Worm (Caenorhabditis elegans) whole organism, L2 larva: ENCODE measurements around the gene sre-5.

Source experiments
- C34F6.9 ChIP-seq: fragments of 150-350 bp; optimal IDR thresholded peaks from 2 replicates; lab custom pipeline; 2014; ENCODE audit warnings: missing biosample characterization, missing genetic modification characterization
- F13H6.1 ChIP-seq: sonication (generic microtip); optimal IDR thresholded peaks from 2 replicates; lab custom pipeline; 2016; ENCODE audit warnings: missing genetic modification characterization, missing compliant biosample characterization
- R02D3.7 ChIP-seq: fragments of 150-350 bp; optimal IDR thresholded peaks from 2 replicates; lab custom pipeline; 2014; ENCODE audit warnings: missing biosample characterization, missing genetic modification characterization
- Y55F3AM.14 ChIP-seq: fragments of 200-800 bp; sonication (Bioruptor generic); optimal IDR thresholded peaks from 2 replicates; lab custom pipeline; 2018; ENCODE audit warnings: mild to moderate bottlenecking, missing genetic modification characterization, missing compliant biosample characterization
- ZK546.5 ChIP-seq: sonication (generic microtip); optimal IDR thresholded peaks from 2 replicates; lab custom pipeline; 2017; ENCODE audit warnings: missing biosample characterization, missing genetic modification characterization
- aly-2 ChIP-seq: fragments of 150-350 bp; optimal IDR thresholded peaks from 2 replicates; lab custom pipeline; 2014; ENCODE audit warnings: missing biosample characterization, missing genetic modification characterization
- blmp-1 ChIP-seq: sonication (generic microtip); optimal IDR thresholded peaks from 2 replicates; lab custom pipeline; 2017; ENCODE audit warnings: missing genetic modification characterization, mild to moderate bottlenecking, missing compliant biosample characterization, antibody characterized with exemption, moderate library complexity; ENCODE audit not compliant: insufficient read depth
- dmd-4 ChIP-seq: sonication (generic microtip); optimal IDR thresholded peaks from 2 replicates; lab custom pipeline; 2017; ENCODE audit warnings: missing biosample characterization, missing genetic modification characterization
- elt-1 ChIP-seq: fragments of 150-350 bp; optimal IDR thresholded peaks from 2 replicates; lab custom pipeline; 2014; ENCODE audit warnings: missing biosample characterization, missing genetic modification characterization
- lin-13 ChIP-seq: fragments of 150-350 bp; optimal IDR thresholded peaks from 2 replicates; lab custom pipeline; 2014; ENCODE audit warnings: missing biosample characterization, missing genetic modification reagents, missing genetic modification characterization
- lin-39 ChIP-seq: fragments of 150-350 bp; optimal IDR thresholded peaks from 2 replicates; lab custom pipeline; 2014; ENCODE audit warnings: missing biosample characterization, missing genetic modification reagents, missing genetic modification characterization
- lsy-2 ChIP-seq, 2 experiments: fragments of 150-350 bp in 1 of 2; sonication (generic microtip) in 1 of 2; optimal IDR thresholded peaks; 2 replicates each; lab custom pipeline; 2014 to 2017; ENCODE audit warnings: missing biosample characterization in 2 of 2, missing genetic modification characterization in 2 of 2
- mab-5 ChIP-seq: fragments of 150-350 bp; optimal IDR thresholded peaks from 2 replicates; lab custom pipeline; 2014; ENCODE audit warnings: missing biosample characterization, missing genetic modification characterization
- mdl-1 ChIP-seq, 2 experiments: fragments of 150-350 bp in 1 of 2; sonication (generic microtip) in 1 of 2; optimal IDR thresholded peaks; 2 replicates each; lab custom pipeline; 2017; ENCODE audit warnings: missing biosample characterization in 2 of 2, missing genetic modification characterization in 2 of 2
- nhr-10 ChIP-seq: sonication (generic microtip); optimal IDR thresholded peaks from 2 replicates; lab custom pipeline; 2017; ENCODE audit warnings: missing biosample characterization, missing genetic modification characterization
- nhr-11 ChIP-seq: fragments of 150-350 bp; optimal IDR thresholded peaks from 2 replicates; lab custom pipeline; 2014; ENCODE audit warnings: missing biosample characterization, missing genetic modification characterization
- nhr-129 ChIP-seq: fragments of 150-350 bp; optimal IDR thresholded peaks from 2 replicates; lab custom pipeline; 2014; ENCODE audit warnings: missing biosample characterization, missing genetic modification characterization
- nhr-21 ChIP-seq: fragments of 150-350 bp; optimal IDR thresholded peaks from 2 replicates; lab custom pipeline; 2014; ENCODE audit warnings: missing biosample characterization, missing genetic modification characterization
- nhr-237 ChIP-seq: fragments of 150-350 bp; optimal IDR thresholded peaks from 2 replicates; lab custom pipeline; 2014; ENCODE audit warnings: missing biosample characterization, missing genetic modification characterization
- nhr-25 ChIP-seq: fragments of 150-350 bp; sonication (generic microtip); optimal IDR thresholded peaks from 3 replicates; lab custom pipeline; 2014; ENCODE audit warnings: missing biosample characterization, missing genetic modification characterization
- nhr-6 ChIP-seq: fragments of 150-350 bp; optimal IDR thresholded peaks from 2 replicates; lab custom pipeline; 2014; ENCODE audit warnings: missing biosample characterization, missing genetic modification characterization
- nhr-77 ChIP-seq: fragments of 150-350 bp; optimal IDR thresholded peaks from 2 replicates; lab custom pipeline; 2014; ENCODE audit warnings: missing biosample characterization, missing genetic modification characterization
- skn-1 ChIP-seq: sonication (generic microtip); optimal IDR thresholded peaks from 2 replicates; lab custom pipeline; 2017; ENCODE audit warnings: missing biosample characterization, missing genetic modification characterization
- sma-9 ChIP-seq, 2 experiments: fragments of 150-350 bp in 1 of 2; sonication (generic microtip) in 1 of 2; optimal IDR thresholded peaks; 2 replicates each; lab custom pipeline; 2014 to 2016; ENCODE audit warnings: missing genetic modification characterization in 2 of 2, mild to moderate bottlenecking in 1 of 2, missing biosample characterization in 1 of 2, missing compliant biosample characterization in 1 of 2, missing genetic modification reagents in 1 of 2, moderate library complexity in 1 of 2
- unc-39 ChIP-seq: fragments of 150-350 bp; optimal IDR thresholded peaks from 2 replicates; lab custom pipeline; 2014; ENCODE audit warnings: missing biosample characterization, missing genetic modification characterization
- unc-55 ChIP-seq: fragments of 150-350 bp; sonication (generic microtip); optimal IDR thresholded peaks from 3 replicates; lab custom pipeline; 2014; ENCODE audit warnings: missing biosample characterization, missing genetic modification reagents, missing genetic modification characterization
- unc-62 ChIP-seq: fragments of 150-350 bp; optimal IDR thresholded peaks from 2 replicates; lab custom pipeline; 2014; ENCODE audit warnings: missing biosample characterization, missing genetic modification reagents, missing genetic modification characterization
- zag-1 ChIP-seq: fragments of 150-350 bp; optimal IDR thresholded peaks from 2 replicates; lab custom pipeline; 2014; ENCODE audit warnings: missing biosample characterization, missing genetic modification characterization
- ztf-1 ChIP-seq: fragments of 200-800 bp; sonication (Bioruptor generic); conservative IDR thresholded peaks from 2 replicates; pipeline ENCODE4 v1.3.6; 2022; ENCODE audit warnings: missing genetic modification characterization, missing compliant biosample characterization
- ztf-11 ChIP-seq: sonication (generic microtip); optimal IDR thresholded peaks from 2 replicates; lab custom pipeline; 2017; ENCODE audit warnings: missing biosample characterization, missing genetic modification characterization
- ztf-4 ChIP-seq: fragments of 150-350 bp; optimal IDR thresholded peaks from 2 replicates; lab custom pipeline; 2014; ENCODE audit warnings: missing biosample characterization, missing genetic modification characterization

Gene sre-5

DNA sequence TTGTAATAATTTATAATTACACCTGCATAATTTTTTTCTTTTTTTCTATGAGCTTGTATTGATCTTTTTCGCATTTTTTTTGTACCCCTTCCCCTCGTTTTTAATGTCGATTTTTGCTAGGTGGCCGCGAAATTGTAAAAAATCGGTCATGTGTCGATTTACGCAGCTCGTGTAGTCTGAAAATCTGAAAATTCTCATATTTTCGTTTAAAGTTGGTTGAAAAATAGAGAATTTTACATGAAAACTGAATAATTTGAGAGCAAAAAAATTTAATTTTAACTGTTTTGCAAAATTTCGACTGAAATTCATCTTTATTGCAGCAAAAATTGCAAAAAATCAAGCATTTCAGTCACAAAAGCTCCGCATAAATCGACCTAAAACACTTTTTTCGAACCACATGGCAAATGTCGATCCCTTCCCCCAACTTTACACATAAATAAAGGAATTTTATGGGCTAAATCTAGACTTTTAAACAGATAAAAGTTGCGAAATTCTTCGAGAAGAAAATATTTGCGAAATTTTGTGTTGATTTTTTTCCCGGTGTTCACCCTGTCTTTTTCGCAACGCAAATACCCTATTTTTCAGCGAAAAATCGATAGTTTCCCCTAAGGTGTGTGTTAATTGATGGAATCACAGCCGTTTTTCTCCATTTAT lies 38.7 kb upstream of the sre-5 start:
- TF ChIP-seq unc-55 (GFP tag; lab: Kevin White, UChicago) (peak; percentile 6), sma-9 (GFP tag; optimal IDR thresholded peaks at IDR 0.05; lab: Kevin White, UChicago) (no peak), sma-9 (tag; optimal IDR thresholded peaks at IDR 0.05; lab: Kevin White, UChicago) (no peak), nhr-6 (no peak), lsy-2 (tag; optimal IDR thresholded peaks at IDR 0.05; lab: Kevin White, UChicago) (peak in 1 of 2 experiments; percentile 8), mab-5 (tag; lab: Kevin White, UChicago) (no peak), nhr-77 (tag; lab: Kevin White, UChicago) (no peak)

ce11 chrIV:3526831-3527404 lies 38.1 kb upstream of the sre-5 start, which contains the start of gene M57.2:
Gene M57.2 (plus strand): TSS chrIV:3527354.
- no peak for TF ChIP-seq dmd-4
- no peak for TF ChIP-seq blmp-1
- no peak for TF ChIP-seq lsy-2 (tag; optimal IDR thresholded peaks at IDR 0.05; lab: Kevin White, UChicago)

DNA sequence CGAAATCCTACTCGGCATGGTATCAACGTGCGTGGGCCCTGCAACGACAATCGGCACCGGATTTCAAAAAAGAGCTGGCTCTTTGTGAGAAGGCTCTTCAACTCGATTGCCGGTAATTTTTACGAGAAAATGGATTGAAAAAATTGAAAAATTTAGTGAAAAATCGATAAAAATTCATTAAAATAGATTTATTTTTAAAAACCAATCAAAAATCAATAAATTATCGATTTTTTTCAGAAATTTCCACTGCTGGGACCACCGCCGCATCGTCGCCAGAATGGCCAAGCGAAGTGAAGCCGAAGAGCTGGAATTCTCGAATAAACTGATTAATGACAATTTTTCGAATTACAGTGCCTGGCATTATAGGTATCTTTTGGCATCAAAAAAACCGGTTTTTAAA lies 37.1 kb upstream of the sre-5 start:
- TF ChIP-seq unc-62 (GFP tag; lab: Kevin White, UChicago) (no peak), nhr-77 (tag; lab: Kevin White, UChicago) (no peak), mdl-1 (tag; optimal IDR thresholded peaks at IDR 0.05; lab: Kevin White, UChicago) (no peak), nhr-21 (tag; lab: Kevin White, UChicago) (no peak), ztf-11 (no peak), aly-2 (no peak), nhr-129 (tag; lab: Kevin White, UChicago) (no peak), F13H6.1 (tag; lab: Kevin White, UChicago) (no peak), nhr-10 (no peak), lin-13 (GFP tag; lab: Kevin White, UChicago) (no peak), mab-5 (tag; lab: Kevin White, UChicago) (no peak), C34F6.9 (tag; lab: Kevin White, UChicago) (no peak), zag-1 (tag; lab: Kevin White, UChicago) (no peak)
- TF ChIP-seq, all 48 proteins: peak for 0

DNA sequence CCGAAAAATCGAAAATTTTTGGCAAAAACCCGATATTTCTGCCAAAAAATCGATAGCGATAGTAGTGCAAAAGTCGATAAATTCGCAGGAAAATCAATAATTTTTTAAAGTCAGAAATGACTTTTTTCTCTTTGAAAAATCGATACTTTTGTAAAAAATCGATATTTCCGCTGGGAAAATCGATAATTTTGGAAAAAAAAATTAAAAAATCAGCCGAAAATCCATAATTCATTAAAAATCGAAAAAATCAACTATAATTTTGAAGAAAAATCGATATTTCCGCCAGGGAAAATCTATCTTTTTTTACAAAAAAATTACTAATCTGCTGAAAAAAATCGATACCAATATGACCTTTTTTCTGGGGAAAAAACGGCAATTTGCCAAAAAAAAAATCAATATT lies 33.5 kb upstream of the sre-5 start:
- no peak for TF ChIP-seq ztf-11
- no peak for TF ChIP-seq ZK546.5 (tag; lab: Kevin White, UChicago)
- TF ChIP-seq dmd-4, result no peak
- TF ChIP-seq F13H6.1 (tag; lab: Kevin White, UChicago), result no peak
- TF ChIP-seq nhr-11 (tag; lab: Kevin White, UChicago), result no peak
- no peak for TF ChIP-seq nhr-237 (tag; lab: Kevin White, UChicago)
- no peak for TF ChIP-seq elt-1 (tag; lab: Kevin White, UChicago)
- TF ChIP-seq ztf-1 (GFP tag; lab: Robert Waterston, UW), result no peak
- no peak for TF ChIP-seq lsy-2 (tag; optimal IDR thresholded peaks at IDR 0.05; lab: Kevin White, UChicago)
- TF ChIP-seq nhr-21 (tag; lab: Kevin White, UChicago), result no peak
- TF ChIP-seq sma-9 (GFP tag; optimal IDR thresholded peaks at IDR 0.05; lab: Kevin White, UChicago), result no peak
- TF ChIP-seq sma-9 (tag; optimal IDR thresholded peaks at IDR 0.05; lab: Kevin White, UChicago), result no peak
- TF ChIP-seq skn-1, result no peak
- TF ChIP-seq R02D3.7, result no peak
- TF ChIP-seq mab-5 (tag; lab: Kevin White, UChicago), result no peak
- no peak for TF ChIP-seq unc-62 (GFP tag; lab: Kevin White, UChicago)
- no peak for TF ChIP-seq unc-39
- TF ChIP-seq lin-39 (tag; lab: Kevin White, UChicago), result no peak

DNA sequence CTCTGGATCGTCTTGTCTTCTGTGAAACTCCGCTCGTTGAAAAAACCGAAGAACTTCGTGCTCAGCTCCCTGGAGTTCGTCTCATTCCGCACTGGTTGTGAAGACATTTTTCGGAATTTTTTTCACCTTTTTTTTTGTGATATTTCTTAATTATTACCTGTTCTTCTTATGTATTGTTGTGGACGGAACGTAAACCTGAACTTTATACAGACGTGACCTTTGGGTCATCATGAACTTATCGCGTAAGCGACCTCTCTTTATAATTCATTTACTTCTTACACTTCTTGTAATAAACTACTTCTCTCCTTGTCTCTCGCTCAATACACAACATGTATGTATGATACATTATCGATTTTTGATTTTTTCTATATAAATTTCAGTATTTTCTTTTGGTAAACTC lies 32.8 kb upstream of the sre-5 start, which contains the start of gene M57.1:
M57.1 (plus strand) TSS at position 301 of the 400 bp plus-strand sequence.
- TF ChIP-seq lsy-2 (tag; optimal IDR thresholded peaks at IDR 0.05; lab: Kevin White, UChicago) (no peak), nhr-237 (tag; lab: Kevin White, UChicago) (no peak), nhr-129 (tag; lab: Kevin White, UChicago) (no peak), Y55F3AM.14 (GFP tag; lab: Kevin White, UChicago) (no peak), nhr-25 (tag; lab: Kevin White, UChicago) (no peak), ztf-4 (tag; lab: Kevin White, UChicago) (no peak)
